Fruit fly (Drosophila melanogaster) Kc167 (cell line): ENCODE data around the gene CG13055.

ENCODE experiments used
- Myc ChIP-seq: fragments of >200 bp; optimal IDR thresholded peaks from 2 replicates; lab custom pipeline; 2017; ENCODE audit warnings: missing external identifiers
- h ChIP-seq: fragments of >200 bp; optimal IDR thresholded peaks from 3 replicates; lab custom pipeline; 2018; ENCODE audit warnings: missing external identifiers

dm6 chr3L:16215816-16216215, 36.3 kb downstream of the CG13055 start:
- TF ChIP-seq h (lab: Kevin White, UChicago) = no peak
- TF ChIP-seq Myc = no peak
